Worm (Caenorhabditis elegans) whole organism, L2 larva: ENCODE results near the gene R02E12.5.

Experiments used
- alr-1 ChIP-seq: fragments of 150-350 bp; optimal IDR thresholded peaks from 2 replicates; lab custom pipeline; 2014; ENCODE audit warnings: missing biosample characterization, missing genetic modification characterization
- aly-2 ChIP-seq: fragments of 150-350 bp; optimal IDR thresholded peaks from 2 replicates; lab custom pipeline; 2014; ENCODE audit warnings: missing biosample characterization, missing genetic modification characterization
- ceh-82 ChIP-seq: fragments of 150-350 bp; optimal IDR thresholded peaks from 2 replicates; lab custom pipeline; 2014; ENCODE audit warnings: missing biosample characterization, missing genetic modification characterization
- dmd-4 ChIP-seq: sonication (generic microtip); optimal IDR thresholded peaks from 2 replicates; lab custom pipeline; 2017; ENCODE audit warnings: missing biosample characterization, missing genetic modification characterization
- egl-27 ChIP-seq: sonication (generic microtip); optimal IDR thresholded peaks from 3 replicates; lab custom pipeline; 2017; ENCODE audit warnings: missing biosample characterization, missing genetic modification reagents, missing genetic modification characterization
- lin-39 ChIP-seq: fragments of 150-350 bp; optimal IDR thresholded peaks from 2 replicates; lab custom pipeline; 2014; ENCODE audit warnings: missing biosample characterization, missing genetic modification reagents, missing genetic modification characterization
- mbf-1 ChIP-seq: sonication (generic microtip); optimal IDR thresholded peaks from 2 replicates; lab custom pipeline; 2017; ENCODE audit warnings: missing biosample characterization, missing genetic modification characterization
- nhr-11 ChIP-seq: fragments of 150-350 bp; optimal IDR thresholded peaks from 2 replicates; lab custom pipeline; 2014; ENCODE audit warnings: missing biosample characterization, missing genetic modification characterization
- unc-39 ChIP-seq: fragments of 150-350 bp; optimal IDR thresholded peaks from 2 replicates; lab custom pipeline; 2014; ENCODE audit warnings: missing biosample characterization, missing genetic modification characterization
- unc-62 ChIP-seq: fragments of 150-350 bp; optimal IDR thresholded peaks from 2 replicates; lab custom pipeline; 2014; ENCODE audit warnings: missing biosample characterization, missing genetic modification reagents, missing genetic modification characterization
- zag-1 ChIP-seq: fragments of 150-350 bp; optimal IDR thresholded peaks from 2 replicates; lab custom pipeline; 2014; ENCODE audit warnings: missing biosample characterization, missing genetic modification characterization
- ztf-1 ChIP-seq: fragments of 200-800 bp; sonication (Bioruptor generic); conservative IDR thresholded peaks from 2 replicates; pipeline ENCODE4 v1.3.6; 2022; ENCODE audit warnings: missing genetic modification characterization, missing compliant biosample characterization

DNA sequence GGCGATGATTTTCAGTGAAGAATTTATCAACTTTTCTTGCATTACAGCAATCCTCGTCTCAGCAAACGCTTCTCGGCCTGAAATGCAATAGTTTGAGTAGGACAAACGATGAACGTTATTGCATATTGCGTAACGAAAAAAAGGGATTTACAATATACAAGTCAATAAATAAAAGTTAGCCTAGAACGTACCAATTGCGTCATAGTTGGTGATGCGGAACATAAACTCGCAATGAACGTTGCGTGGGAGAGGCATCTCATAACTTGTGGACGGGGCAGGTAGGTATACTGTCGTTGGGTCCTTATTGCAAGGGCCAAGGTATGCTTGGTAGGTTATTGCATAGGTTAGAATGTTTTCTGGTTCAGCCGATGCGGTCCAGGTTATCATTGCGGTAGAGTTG lies 26.4 kb upstream of the R02E12.5 start:
- TF ChIP-seq zag-1 (tag; lab: Kevin White, UChicago) (no peak), lin-39 (no peak), dmd-4 (tag; lab: Kevin White, UChicago) (no peak), unc-39 (tag; lab: Kevin White, UChicago) (no peak), ztf-1 (GFP tag; lab: Robert Waterston, UW) (no peak), alr-1 (tag; lab: Kevin White, UChicago) (no peak), egl-27 (tag; lab: Kevin White, UChicago) (no peak), mbf-1 (tag; lab: Kevin White, UChicago) (no peak), nhr-11 (tag; lab: Kevin White, UChicago) (no peak), aly-2 (tag; lab: Kevin White, UChicago) (no peak), unc-62 (GFP tag; lab: Kevin White, UChicago) (no peak), ceh-82 (tag; lab: Kevin White, UChicago) (no peak)
